Fruit fly (Drosophila melanogaster): Measurements from ENCODE around the gene CG43339.

DNA sequence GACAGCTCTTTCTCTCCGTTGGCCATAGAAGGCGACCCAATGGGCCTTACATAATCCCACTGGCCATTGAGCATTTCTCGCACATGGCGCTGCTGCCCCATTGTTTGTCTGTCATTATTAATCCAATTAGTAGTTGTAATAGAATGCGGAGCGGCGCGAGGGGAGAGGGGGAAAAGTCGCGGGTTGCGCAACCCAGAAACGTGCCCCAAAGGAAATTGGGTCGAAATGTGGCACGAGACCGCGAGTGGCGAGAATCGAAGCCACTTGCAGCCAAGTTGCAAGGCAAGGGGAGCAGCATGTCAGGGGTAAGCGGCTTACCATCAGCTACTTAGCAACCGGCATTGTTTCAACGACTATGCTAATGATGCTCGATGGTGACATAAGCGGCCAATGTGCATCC is 48.7 kb downstream of the CG43339 start:
- TF ChIP-seq usp (GFP tag; optimal IDR thresholded peaks at IDR 0.05): no peak
- TF ChIP-seq pan (optimal IDR thresholded peaks at IDR 0.05): no peak
- TF ChIP-seq CG8478 (optimal IDR thresholded peaks at IDR 0.05): no peak
- no peak for TF ChIP-seq psq (optimal IDR thresholded peaks at IDR 0.05)
- TF ChIP-seq EcR (GFP tag; optimal IDR thresholded peaks at IDR 0.05): no peak

Data from whole organism.